Fruit fly (Drosophila melanogaster): ENCODE measurements around the gene TwdlG.
A peak's percentile ranks its signal among the peaks of the same experiment; 100 is the strongest.

Gene TwdlG

dm6 chr3R:4228426-4228825 is 22.7 kb downstream of the TwdlG start:
- TF ChIP-seq sens (GFP tag) = peak; percentile 70
- TF ChIP-seq ftz-f1 (GFP tag; optimal IDR thresholded peaks at IDR 0.05) = peak; percentile 72
- TF ChIP-seq sug (tag; optimal IDR thresholded peaks at IDR 0.05) = peak; percentile 78
- TF ChIP-seq sd (tag; optimal IDR thresholded peaks at IDR 0.05) = no peak
- no peak for TF ChIP-seq wek (GFP tag; optimal IDR thresholded peaks at IDR 0.05)
- no peak for TF ChIP-seq Trl (optimal IDR thresholded peaks at IDR 0.05)
- no peak for TF ChIP-seq Trl (GFP tag; optimal IDR thresholded peaks at IDR 0.05)
- no peak for TF ChIP-seq CG34224 (GFP tag; IDR thresholded peaks at IDR 0.05; ENCODE audit: partially characterized antibody)
- TF ChIP-seq Opbp (GFP tag; IDR thresholded peaks at IDR 0.05; ENCODE audit: partially characterized antibody) = no peak
- TF ChIP-seq CG12769 (tag; optimal IDR thresholded peaks at IDR 0.05) = peak; percentile 0
- no peak for TF ChIP-seq CG17186 (GFP tag; optimal IDR thresholded peaks at IDR 0.05)
- TF ChIP-seq ham (GFP tag; IDR thresholded peaks at IDR 0.05) = no peak
- TF ChIP-seq CG11456 (GFP tag; IDR thresholded peaks at IDR 0.05) = no peak
- TF ChIP-seq CG11247 (GFP tag; IDR thresholded peaks at IDR 0.05) = no peak
- no peak for TF ChIP-seq CG9817 (tag; optimal IDR thresholded peaks at IDR 0.05)

- TF ChIP-seq CG2116 (GFP tag; optimal IDR thresholded peaks at IDR 0.05) (peak; percentile 86), CG12769 (tag; optimal IDR thresholded peaks at IDR 0.05) (no peak), CG8089 (GFP tag; optimal IDR thresholded peaks at IDR 0.05) (no peak), nerfin-1 (tag; optimal IDR thresholded peaks at IDR 0.05) (no peak), CG3281 (GFP tag; optimal IDR thresholded peaks at IDR 0.05) (no peak), CG34376 (GFP tag; optimal IDR thresholded peaks at IDR 0.05) (peak; percentile 51), esg (GFP tag; conservative IDR thresholded peaks at IDR 0.05) (no peak), CG1233 (GFP tag; optimal IDR thresholded peaks at IDR 0.05) (no peak), lbe (GFP tag; optimal IDR thresholded peaks at IDR 0.05) (no peak), D19B (GFP tag; optimal IDR thresholded peaks at IDR 0.05) (no peak), CG2120 (GFP tag; optimal IDR thresholded peaks at IDR 0.05) (peak; percentile 64), CG34422 (GFP tag; IDR thresholded peaks at IDR 0.05) (peak; percentile 56; the same call in 2 of the 3 replicates), CG4707 (GFP tag; optimal IDR thresholded peaks at IDR 0.05) (no peak), dmrt99B (tag; optimal IDR thresholded peaks at IDR 0.05) (no peak), Fer2 (tag; optimal IDR thresholded peaks at IDR 0.05) (no peak), Atf-2 (GFP tag; optimal IDR thresholded peaks at IDR 0.05) (no peak), CG30020 (tag; optimal IDR thresholded peaks at IDR 0.05) (peak; percentile 76), MESR4 (GFP tag; optimal IDR thresholded peaks at IDR 0.05) (peak; percentile 98), fu2 (GFP tag; optimal IDR thresholded peaks at IDR 0.05) (peak; percentile 54), CG10565 (GFP tag; optimal IDR thresholded peaks at IDR 0.05) (no peak), CG14014 (GFP tag; IDR thresholded peaks at IDR 0.05) (no peak), HHEX (GFP tag; optimal IDR thresholded peaks at IDR 0.05) (no peak), schlank (tag; optimal IDR thresholded peaks at IDR 0.05) (no peak), HLH54F (GFP tag; optimal IDR thresholded peaks at IDR 0.05) (no peak), Dad (GFP tag; optimal IDR thresholded peaks at IDR 0.05) (peak; percentile 57), crp (GFP tag; optimal IDR thresholded peaks at IDR 0.05) (peak in 1 of 2 experiments; percentile 9), ATbp (GFP tag; optimal IDR thresholded peaks at IDR 0.05) (no peak), CG13894 (tag; optimal IDR thresholded peaks at IDR 0.05) (no peak), Oaz (GFP tag; IDR thresholded peaks at IDR 0.05) (no peak), disco-r (GFP tag; optimal IDR thresholded peaks at IDR 0.05) (no peak), CG16813 (GFP tag; IDR thresholded peaks at IDR 0.05; ENCODE audit: partially characterized antibody) (peak; percentile 98), CG4328 (GFP tag; optimal IDR thresholded peaks at IDR 0.05) (no peak), CG4404 (GFP tag; IDR thresholded peaks at IDR 0.05) (no peak), BtbVII (GFP tag; optimal IDR thresholded peaks at IDR 0.05) (no peak), run (tag; optimal IDR thresholded peaks at IDR 0.05) (no peak), CG9932 (GFP tag; IDR thresholded peaks at IDR 0.05) (peak; percentile 78), gsb-n (tag; optimal IDR thresholded peaks at IDR 0.05) (no peak)
Observed at dm6 chr3R:4220780-4221179, 30.4 kb downstream of the TwdlG start.

Data from whole organism, embryonic.